Fruit fly (Drosophila melanogaster) whole organism, wandering third instar larva: ENCODE measurements around the gene CG6282.

ENCODE experiments used
- Abd-B ChIP-seq: fragments of >200 bp; optimal IDR thresholded peaks from 2 replicates; lab custom pipeline; 2017; ENCODE audit warnings: missing biosample characterization, missing genetic modification characterization
- CG32264 ChIP-seq: fragments of 200-800 bp; sonication (Bioruptor generic); optimal IDR thresholded peaks from 2 replicates; lab custom pipeline; 2016; ENCODE audit warnings: missing biosample characterization, missing genetic modification characterization
- CG9705 ChIP-seq: fragments of 200-800 bp; sonication (Bioruptor generic); optimal IDR thresholded peaks from 2 replicates; lab custom pipeline; 2018; ENCODE audit warnings: missing biosample characterization, mild to moderate bottlenecking, missing genetic modification characterization
- CrebA ChIP-seq: fragments of 200-800 bp; sonication (Bioruptor generic); optimal IDR thresholded peaks from 2 replicates; lab custom pipeline; 2016; ENCODE audit warnings: missing biosample characterization, mild to moderate bottlenecking, missing genetic modification characterization, borderline replicate concordance
- Dfd ChIP-seq: fragments of >200 bp; optimal IDR thresholded peaks from 2 replicates; lab custom pipeline; 2017; ENCODE audit warnings: missing biosample characterization, missing genetic modification characterization
- Dif ChIP-seq: fragments of 200-275, 200-300 bp; sonication (Bioruptor generic); optimal IDR thresholded peaks from 2 replicates; lab custom pipeline; 2018; ENCODE audit warnings: missing biosample characterization, missing genetic modification characterization; ENCODE audit not compliant: partially characterized antibody
- GATAd ChIP-seq: sonication (Bioruptor generic); optimal IDR thresholded peaks from 2 replicates; lab custom pipeline; 2016; ENCODE audit warnings: missing biosample characterization, missing genetic modification characterization
- HLH106 ChIP-seq: fragments of 200-800 bp; optimal IDR thresholded peaks from 3 replicates; lab custom pipeline; 2019; ENCODE audit warnings: missing biosample characterization, mild to moderate bottlenecking, missing genetic modification characterization, moderate library complexity
- Hnf4 ChIP-seq: fragments of 200-800 bp; sonication (Bioruptor generic); optimal IDR thresholded peaks from 2 replicates; lab custom pipeline; 2016; ENCODE audit warnings: missing biosample characterization, mild to moderate bottlenecking, missing genetic modification characterization
- Hr78 ChIP-seq: fragments of >200 bp; optimal IDR thresholded peaks from 2 replicates; lab custom pipeline; 2017; ENCODE audit warnings: missing biosample characterization, missing genetic modification characterization
- Hr83 ChIP-seq: fragments of 200-300 bp; sonication (Bioruptor generic); optimal IDR thresholded peaks from 2 replicates; lab custom pipeline; 2016; ENCODE audit warnings: missing biosample characterization, mild to moderate bottlenecking, missing genetic modification characterization, moderate library complexity; ENCODE audit not compliant: poor library complexity, severe bottlenecking
- Jra ChIP-seq: sonication (Bioruptor generic); optimal IDR thresholded peaks from 2 replicates; lab custom pipeline; 2016; ENCODE audit warnings: missing biosample characterization, missing genetic modification characterization
- Mio ChIP-seq: sonication (Bioruptor generic); optimal IDR thresholded peaks from 2 replicates; lab custom pipeline; 2016; ENCODE audit warnings: missing biosample characterization, missing genetic modification characterization
- Myc ChIP-seq: fragments of >200 bp; optimal IDR thresholded peaks from 2 replicates; lab custom pipeline; 2017
- N ChIP-seq: fragments of >200 bp; optimal IDR thresholded peaks from 2 replicates; lab custom pipeline; 2018; ENCODE audit warnings: missing biosample characterization, missing external identifiers, missing genetic modification characterization
- OdsH ChIP-seq: fragments of 200-800 bp; sonication (Bioruptor generic); optimal IDR thresholded peaks from 2 replicates; lab custom pipeline; 2016; ENCODE audit warnings: missing biosample characterization, mild to moderate bottlenecking, missing genetic modification characterization
- Rel ChIP-seq, 2 experiments: fragments of 200-800 bp; sonication (Bioruptor generic) in 1 of 2; optimal IDR thresholded peaks; 2 replicates in 1 of 2; 3 replicates in 1 of 2; lab custom pipeline; 2016 to 2019; ENCODE audit warnings: mild to moderate bottlenecking in 2 of 2, missing biosample characterization in 2 of 2, missing genetic modification characterization in 2 of 2, moderate library complexity in 1 of 2
- Vsx2 ChIP-seq: fragments of 200-300, 225-300 bp; sonication (Bioruptor generic); optimal IDR thresholded peaks from 2 replicates; lab custom pipeline; 2018; ENCODE audit warnings: missing biosample characterization, missing genetic modification characterization; ENCODE audit not compliant: partially characterized antibody
- br ChIP-seq: fragments of 200-800 bp; sonication (Bioruptor generic); optimal IDR thresholded peaks from 2 replicates; lab custom pipeline; 2016; ENCODE audit warnings: missing biosample characterization, missing genetic modification characterization
- dl ChIP-seq, 2 experiments: fragments of 175-275, 200-275 bp in 1 of 2; fragments of 200-275 bp in 1 of 2; sonication (Bioruptor generic); optimal IDR thresholded peaks; lab custom pipeline; 2018; ENCODE audit warnings: mild to moderate bottlenecking in 2 of 2, missing biosample characterization in 2 of 2, missing genetic modification characterization in 2 of 2, moderate library complexity in 2 of 2; ENCODE audit not compliant: partially characterized antibody in 2 of 2, insufficient read depth in 1 of 2
- dmrt93B ChIP-seq: fragments of 200-800 bp; sonication (Bioruptor generic); optimal IDR thresholded peaks from 2 replicates; lab custom pipeline; 2018; ENCODE audit warnings: missing biosample characterization, mild to moderate bottlenecking, missing genetic modification characterization
- dsf ChIP-seq: sonication (Bioruptor generic); optimal IDR thresholded peaks from 2 replicates; lab custom pipeline; 2016; ENCODE audit warnings: missing biosample characterization, missing genetic modification characterization, borderline replicate concordance
- ey ChIP-seq: fragments of 200-800 bp; sonication (Bioruptor generic); optimal IDR thresholded peaks from 2 replicates; lab custom pipeline; 2016; ENCODE audit warnings: missing biosample characterization, missing genetic modification characterization
- h ChIP-seq: fragments of 200-800 bp; sonication (Bioruptor generic); optimal IDR thresholded peaks from 3 replicates; lab custom pipeline; 2016; ENCODE audit warnings: missing biosample characterization, mild to moderate bottlenecking, missing genetic modification characterization
- jim ChIP-seq: fragments of 175-275, 200-325 bp; sonication (Bioruptor generic); optimal IDR thresholded peaks from 2 replicates; lab custom pipeline; 2016; ENCODE audit warnings: missing biosample characterization, mild to moderate bottlenecking, missing genetic modification characterization
- lola ChIP-seq: fragments of >200 bp; optimal IDR thresholded peaks from 2 replicates; lab custom pipeline; 2017; ENCODE audit warnings: missing biosample characterization, missing genetic modification characterization
- pan ChIP-seq: fragments of >200 bp; optimal IDR thresholded peaks from 2 replicates; lab custom pipeline; 2017
- psq ChIP-seq: fragments of 200-800 bp; sonication (Bioruptor generic); optimal IDR thresholded peaks from 3 replicates; lab custom pipeline; 2017; ENCODE audit warnings: missing biosample characterization, mild to moderate bottlenecking, missing genetic modification characterization, moderate library complexity
- rgr ChIP-seq: fragments of 200-800 bp; sonication (Bioruptor generic); optimal IDR thresholded peaks from 3 replicates; lab custom pipeline; 2016; ENCODE audit warnings: missing biosample characterization, mild to moderate bottlenecking, missing genetic modification characterization
- sage ChIP-seq: fragments of 200-800 bp; sonication (Bioruptor generic); optimal IDR thresholded peaks from 2 replicates; lab custom pipeline; 2016; ENCODE audit warnings: missing biosample characterization, mild to moderate bottlenecking, missing genetic modification characterization
- sv ChIP-seq: fragments of 200-800 bp; sonication (Bioruptor generic); optimal IDR thresholded peaks from 3 replicates; lab custom pipeline; 2016; ENCODE audit warnings: missing biosample characterization, missing genetic modification characterization
- tai ChIP-seq: sonication (Bioruptor generic); optimal IDR thresholded peaks from 2 replicates; lab custom pipeline; 2016; ENCODE audit warnings: missing biosample characterization, missing genetic modification characterization
- usp ChIP-seq: fragments of >200 bp; optimal IDR thresholded peaks from 2 replicates; lab custom pipeline; 2017; ENCODE audit warnings: missing biosample characterization, missing genetic modification characterization
- woc ChIP-seq: sonication (Bioruptor generic); optimal IDR thresholded peaks from 2 replicates; lab custom pipeline; 2016; ENCODE audit warnings: missing biosample characterization, mild to moderate bottlenecking, missing genetic modification characterization

Gene CG6282

DNA sequence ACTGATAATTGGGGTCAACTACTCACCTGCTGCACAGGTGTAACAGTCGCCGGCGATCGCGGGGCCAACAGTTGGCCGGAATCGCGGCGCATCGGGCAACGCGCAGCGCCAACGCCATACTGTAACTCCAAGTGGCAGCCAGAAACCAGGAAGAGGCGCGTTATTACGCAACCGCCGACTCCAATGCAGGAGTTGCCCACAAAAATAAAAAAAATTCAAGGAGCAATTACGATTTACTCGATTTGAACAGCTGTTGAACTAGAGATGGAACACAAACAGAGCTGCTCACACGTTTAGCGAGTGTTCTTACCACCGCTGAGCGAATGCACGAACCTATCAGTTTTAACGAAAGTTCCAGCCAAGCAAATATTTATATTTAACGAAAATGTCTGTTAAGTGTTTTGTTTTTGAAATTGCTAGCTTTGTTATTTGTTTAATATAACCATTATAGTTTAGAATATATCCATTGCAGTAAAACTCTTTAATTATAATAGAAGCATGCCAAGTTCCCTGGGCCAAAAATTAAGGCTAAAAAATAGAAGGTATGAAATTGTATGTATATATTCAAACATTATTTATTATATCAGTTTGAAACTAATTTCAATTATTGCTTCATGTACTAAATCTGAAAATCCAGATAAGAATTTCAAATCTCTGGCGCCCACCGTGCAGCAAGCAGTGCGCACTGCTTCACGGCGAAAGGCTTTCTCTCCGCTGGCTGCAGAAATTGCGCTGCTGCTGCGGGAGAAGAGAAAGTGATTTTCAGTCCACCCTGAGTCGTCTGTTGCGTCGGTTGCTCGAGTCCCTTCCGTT, at the start of gene CG6282, which contains the start of gene CG5989:
CG6282 (plus strand) TSS at position 778 of the 813 bp plus-strand sequence.
CG5989 (minus strand) TSS at position 270 of the 813 bp plus-strand sequence.
- peak; percentile 61 for TF ChIP-seq Myc (lab: Kevin White, UChicago)
- no peak for TF ChIP-seq Dfd (GFP tag; lab: Kevin White, UChicago)
- peak; percentile 8 for TF ChIP-seq sv (GFP tag; lab: Kevin White, UChicago)

DNA sequence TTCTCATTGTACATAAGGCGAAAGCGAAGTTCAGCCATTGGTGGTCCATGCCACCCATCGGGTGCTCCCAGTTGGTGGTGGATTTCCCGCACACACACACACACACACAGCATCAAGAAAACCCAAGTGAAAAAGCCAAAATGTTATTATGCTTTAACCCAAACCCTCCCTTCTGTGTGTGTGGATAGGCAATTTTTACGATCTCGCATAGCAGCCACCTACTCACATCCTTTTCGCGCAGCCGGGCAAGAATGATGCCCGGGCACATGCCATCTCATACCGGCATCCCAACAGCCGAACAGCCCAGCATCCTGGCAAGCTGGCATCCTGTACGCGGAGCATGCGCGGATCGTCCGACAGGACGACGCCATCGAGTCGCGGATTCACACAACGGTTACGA, 47.4 kb upstream of the CG6282 start:
- TF ChIP-seq GATAd = no peak
- TF ChIP-seq br (GFP tag; lab: Kevin White, UChicago) = no peak
- no peak for TF ChIP-seq OdsH (GFP tag; lab: Kevin White, UChicago)
- TF ChIP-seq Vsx2 (GFP tag; lab: Kevin White, UChicago) = no peak
- TF ChIP-seq dmrt93B = no peak

DNA sequence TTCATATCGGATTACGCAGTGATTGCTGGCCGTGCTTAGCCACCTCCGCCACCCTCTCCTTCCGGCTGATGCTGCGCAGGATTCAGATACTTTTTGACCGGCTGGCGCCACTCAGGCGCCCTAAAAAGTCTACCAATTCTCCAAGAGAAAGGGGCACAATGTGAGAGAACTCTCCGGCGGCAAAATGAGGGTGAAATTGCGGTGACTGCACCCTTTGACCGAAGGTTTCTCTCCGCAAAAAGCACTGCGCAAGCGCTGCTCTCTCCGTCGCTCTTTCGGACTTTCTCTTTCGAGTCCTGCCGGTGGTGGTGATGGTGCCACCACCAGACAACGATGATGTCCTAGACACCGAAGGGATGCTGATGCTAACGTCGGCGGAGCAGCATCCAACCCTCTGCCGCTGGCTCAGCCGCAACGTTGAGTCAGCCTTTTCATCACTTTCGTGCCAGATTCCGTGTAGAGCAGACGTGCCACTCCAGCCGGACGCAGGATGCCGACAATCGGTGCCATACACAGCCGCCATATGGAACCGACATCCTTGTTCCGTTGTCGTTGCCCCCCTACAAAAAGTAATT, 44.6 kb upstream of the CG6282 start:
- TF ChIP-seq Dif (GFP tag; lab: Kevin White, UChicago) (peak; percentile 31), Hnf4 (GFP tag; lab: Kevin White, UChicago) (no peak), dl (GFP tag; optimal IDR thresholded peaks at IDR 0.05; lab: Kevin White, UChicago; ENCODE audit: insufficient read depth in 1 of 2, partially characterized antibody in 2 of 2) (peak in 1 of 2 experiments; percentile 12), jim (no peak), HLH106 (tag; lab: Kevin White, UChicago) (no peak), Rel (GFP tag; optimal IDR thresholded peaks at IDR 0.05; lab: Kevin White, UChicago) (no peak), Rel (tag; optimal IDR thresholded peaks at IDR 0.05; lab: Kevin White, UChicago) (no peak), Mio (GFP tag; lab: Kevin White, UChicago) (no peak), ey (GFP tag; lab: Kevin White, UChicago) (no peak), h (GFP tag; lab: Kevin White, UChicago) (no peak), Hr83 (GFP tag; lab: Kevin White, UChicago) (no peak), Dfd (GFP tag; lab: Kevin White, UChicago) (no peak), psq (no peak), CG32264 (GFP tag; lab: Kevin White, UChicago) (no peak), sage (GFP tag; lab: Kevin White, UChicago) (no peak), rgr (no peak), Jra (GFP tag; lab: Kevin White, UChicago) (no peak), CG9705 (GFP tag; lab: Kevin White, UChicago) (no peak), br (GFP tag; lab: Kevin White, UChicago) (no peak), OdsH (GFP tag; lab: Kevin White, UChicago) (no peak), pan (no peak), Abd-B (GFP tag; lab: Kevin White, UChicago) (no peak), CrebA (GFP tag; lab: Kevin White, UChicago) (no peak), Vsx2 (GFP tag; lab: Kevin White, UChicago) (peak; percentile 81), N (GFP tag; lab: Kevin White, UChicago) (no peak), sv (GFP tag; lab: Kevin White, UChicago) (no peak), usp (no peak)

DNA sequence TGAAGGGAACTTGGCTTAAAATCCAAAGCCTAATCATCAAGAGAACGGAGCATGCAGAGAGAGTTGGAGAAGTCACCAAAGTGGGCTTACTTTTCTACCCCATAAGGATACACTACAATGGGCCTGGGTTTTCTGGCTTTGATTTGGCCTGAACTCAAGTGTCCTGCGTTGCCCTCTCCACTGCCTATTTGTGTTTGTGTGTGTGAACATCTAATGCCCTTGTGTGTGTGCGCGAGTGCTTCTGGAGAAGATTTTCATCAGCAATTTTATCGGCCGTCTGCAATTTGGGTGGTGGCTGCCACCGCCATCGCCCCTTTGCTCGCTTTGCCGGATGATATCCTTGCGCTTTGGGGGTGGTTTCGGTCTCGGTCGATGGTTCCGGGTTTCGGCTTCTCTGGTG, 43.8 kb upstream of the CG6282 start:
- TF ChIP-seq OdsH (GFP tag; lab: Kevin White, UChicago) (no peak), ey (GFP tag; lab: Kevin White, UChicago) (no peak), dsf (no peak), Hnf4 (GFP tag; lab: Kevin White, UChicago) (no peak), N (GFP tag; lab: Kevin White, UChicago) (no peak), Hr78 (GFP tag; lab: Kevin White, UChicago) (no peak), usp (no peak), Dif (GFP tag; lab: Kevin White, UChicago) (no peak), dl (GFP tag; optimal IDR thresholded peaks at IDR 0.05; lab: Kevin White, UChicago; ENCODE audit: insufficient read depth in 1 of 2, partially characterized antibody in 2 of 2) (no peak), CrebA (GFP tag; lab: Kevin White, UChicago) (no peak), Rel (GFP tag; optimal IDR thresholded peaks at IDR 0.05; lab: Kevin White, UChicago) (no peak), Rel (tag; optimal IDR thresholded peaks at IDR 0.05; lab: Kevin White, UChicago) (no peak), tai (no peak), jim (no peak), lola (GFP tag; lab: Kevin White, UChicago) (no peak), Abd-B (GFP tag; lab: Kevin White, UChicago) (no peak), GATAd (no peak), woc (GFP tag; lab: Kevin White, UChicago) (no peak), dmrt93B (no peak)
